Worm (Caenorhabditis elegans): ENCODE results near the gene nhr-10.

nhr-10 gene

ce11 chrIII:7120477-7120876, 5.2 kb upstream of the nhr-10 start:
- TF ChIP-seq ama-1 (optimal IDR thresholded peaks at IDR 0.05) (no peak), tra-4 (tag; optimal IDR thresholded peaks at IDR 0.05) (no peak), B0310.2 (tag; optimal IDR thresholded peaks at IDR 0.05) (no peak), flt-1 (GFP tag; IDR thresholded peaks at IDR 0.05) (no peak), aly-1 (tag; optimal IDR thresholded peaks at IDR 0.05) (no peak), hnd-1 (tag; optimal IDR thresholded peaks at IDR 0.05) (no peak), ceh-13 (GFP tag; optimal IDR thresholded peaks at IDR 0.05) (no peak), ceh-36 (tag; optimal IDR thresholded peaks at IDR 0.05) (no peak), sea-1 (GFP tag; conservative IDR thresholded peaks at IDR 0.05) (no peak), ets-7 (tag; optimal IDR thresholded peaks at IDR 0.05) (no peak), hmbx-1 (tag; optimal IDR thresholded peaks at IDR 0.05) (no peak), scrt-1 (GFP tag; IDR thresholded peaks at IDR 0.05) (no peak), tbx-11 (GFP tag; IDR thresholded peaks at IDR 0.05) (no peak), F13C5.2 (tag; optimal IDR thresholded peaks at IDR 0.05) (no peak)

ce11 chrIII:7116615-7117252, 1.5 kb upstream of the nhr-10 start:
- TF ChIP-seq tbx-11 (GFP tag; IDR thresholded peaks at IDR 0.05) (no peak), hnd-1 (tag; optimal IDR thresholded peaks at IDR 0.05) (no peak), tra-4 (tag; optimal IDR thresholded peaks at IDR 0.05) (no peak), flt-1 (GFP tag; IDR thresholded peaks at IDR 0.05) (no peak), scrt-1 (GFP tag; IDR thresholded peaks at IDR 0.05) (no peak), tbx-37 (GFP tag; conservative IDR thresholded peaks at IDR 0.05) (no peak), B0310.2 (tag; optimal IDR thresholded peaks at IDR 0.05) (no peak), ceh-36 (tag; optimal IDR thresholded peaks at IDR 0.05) (no peak), F13C5.2 (tag; optimal IDR thresholded peaks at IDR 0.05) (no peak)

- no peak for TF ChIP-seq B0310.2 (tag; optimal IDR thresholded peaks at IDR 0.05)
Observed at ce11 chrIII:7112285-7112684, 3.0 kb downstream of the nhr-10 start.

- no peak for TF ChIP-seq tra-4 (tag; optimal IDR thresholded peaks at IDR 0.05)
- no peak for TF ChIP-seq tbx-11 (GFP tag; IDR thresholded peaks at IDR 0.05)
- TF ChIP-seq ama-1 (optimal IDR thresholded peaks at IDR 0.05), result no peak
- TF ChIP-seq F13C5.2 (tag; optimal IDR thresholded peaks at IDR 0.05), result no peak
- TF ChIP-seq hnd-1 (tag; optimal IDR thresholded peaks at IDR 0.05), result no peak
- TF ChIP-seq aly-1 (tag; optimal IDR thresholded peaks at IDR 0.05), result no peak
- no peak for TF ChIP-seq hmg-4 (GFP tag; optimal IDR thresholded peaks at IDR 0.05)
- TF ChIP-seq tbx-37 (GFP tag; conservative IDR thresholded peaks at IDR 0.05), result no peak
- no peak for TF ChIP-seq B0310.2 (tag; optimal IDR thresholded peaks at IDR 0.05)
- no peak for TF ChIP-seq scrt-1 (GFP tag; IDR thresholded peaks at IDR 0.05)
- no peak for TF ChIP-seq ceh-13 (GFP tag; optimal IDR thresholded peaks at IDR 0.05)
- no peak for TF ChIP-seq ets-7 (tag; optimal IDR thresholded peaks at IDR 0.05)
- no peak for TF ChIP-seq ceh-36 (tag; optimal IDR thresholded peaks at IDR 0.05)
- no peak for TF ChIP-seq pes-1 (GFP tag; IDR thresholded peaks at IDR 0.05)
- no peak for TF ChIP-seq hmbx-1 (tag; optimal IDR thresholded peaks at IDR 0.05)
- TF ChIP-seq sea-1 (GFP tag; conservative IDR thresholded peaks at IDR 0.05), result no peak
- TF ChIP-seq flt-1 (GFP tag; IDR thresholded peaks at IDR 0.05), result no peak
Observed at ce11 chrIII:7111793-7112192, 3.4 kb downstream of the nhr-10 start, which contains the start of gene B0280.7. TSS of gene B0280.7 (minus strand) at chrIII:7111893.

- no peak for TF ChIP-seq flt-1 (GFP tag; IDR thresholded peaks at IDR 0.05)
- TF ChIP-seq tbx-11 (GFP tag; IDR thresholded peaks at IDR 0.05), result no peak
- TF ChIP-seq ets-7 (tag; optimal IDR thresholded peaks at IDR 0.05), result no peak
- TF ChIP-seq ceh-13 (GFP tag; optimal IDR thresholded peaks at IDR 0.05), result no peak
- no peak for TF ChIP-seq sea-1 (GFP tag; conservative IDR thresholded peaks at IDR 0.05)
- no peak for TF ChIP-seq tbx-37 (GFP tag; conservative IDR thresholded peaks at IDR 0.05)
- no peak for TF ChIP-seq ama-1 (optimal IDR thresholded peaks at IDR 0.05)
- no peak for TF ChIP-seq scrt-1 (GFP tag; IDR thresholded peaks at IDR 0.05)
- TF ChIP-seq ceh-36 (tag; optimal IDR thresholded peaks at IDR 0.05), result no peak
- no peak for TF ChIP-seq tra-4 (tag; optimal IDR thresholded peaks at IDR 0.05)
- no peak for TF ChIP-seq pes-1 (GFP tag; IDR thresholded peaks at IDR 0.05)
Observed at ce11 chrIII:7107965-7108364, 7.3 kb downstream of the nhr-10 start, which contains the start of gene odd-1. TSS of gene odd-1 (plus strand) at chrIII:7108313.

- TF ChIP-seq sea-1 (GFP tag; conservative IDR thresholded peaks at IDR 0.05) (no peak), pes-1 (GFP tag; IDR thresholded peaks at IDR 0.05) (no peak), F13C5.2 (tag; optimal IDR thresholded peaks at IDR 0.05) (no peak), aly-1 (tag; optimal IDR thresholded peaks at IDR 0.05) (no peak), tbx-11 (GFP tag; IDR thresholded peaks at IDR 0.05) (no peak), tbx-37 (GFP tag; conservative IDR thresholded peaks at IDR 0.05) (no peak), B0310.2 (tag; optimal IDR thresholded peaks at IDR 0.05) (no peak), ceh-13 (GFP tag; optimal IDR thresholded peaks at IDR 0.05) (no peak), ama-1 (optimal IDR thresholded peaks at IDR 0.05) (no peak), hmbx-1 (tag; optimal IDR thresholded peaks at IDR 0.05) (no peak), ets-7 (tag; optimal IDR thresholded peaks at IDR 0.05) (no peak), hmg-4 (GFP tag; optimal IDR thresholded peaks at IDR 0.05) (no peak), tra-4 (tag; optimal IDR thresholded peaks at IDR 0.05) (no peak), hnd-1 (tag; optimal IDR thresholded peaks at IDR 0.05) (no peak), scrt-1 (GFP tag; IDR thresholded peaks at IDR 0.05) (no peak), ceh-36 (tag; optimal IDR thresholded peaks at IDR 0.05) (no peak), flt-1 (GFP tag; IDR thresholded peaks at IDR 0.05) (no peak)
Observed at ce11 chrIII:7106854-7107253, 8.4 kb downstream of the nhr-10 start.

ce11 chrIII:7103940-7104440, 11.2 kb downstream of the nhr-10 start, which contains the start of gene cpg-2:
TSS of gene cpg-2 (minus strand) at chrIII:7103990.
- TF ChIP-seq tbx-11 (GFP tag; IDR thresholded peaks at IDR 0.05) (no peak), hnd-1 (tag; optimal IDR thresholded peaks at IDR 0.05) (no peak), hmbx-1 (tag; optimal IDR thresholded peaks at IDR 0.05) (no peak), ceh-36 (tag; optimal IDR thresholded peaks at IDR 0.05) (no peak), ama-1 (optimal IDR thresholded peaks at IDR 0.05) (no peak), flt-1 (GFP tag; IDR thresholded peaks at IDR 0.05) (no peak), scrt-1 (GFP tag; IDR thresholded peaks at IDR 0.05) (no peak)

All from whole organism, early embryonic.